Worm (Caenorhabditis elegans): ENCODE data around the gene srw-15.

ce11 chrV:15226206-15226605, 4.1 kb upstream of the srw-15 start:
- TF ChIP-seq cog-1 (tag; optimal IDR thresholded peaks at IDR 0.05) (no peak), ztf-29 (GFP tag; IDR thresholded peaks at IDR 0.05) (no peak), flt-1 (GFP tag; IDR thresholded peaks at IDR 0.05) (no peak), ref-1 (GFP tag; conservative IDR thresholded peaks at IDR 0.05) (no peak), klf-2 (GFP tag; conservative IDR thresholded peaks at IDR 0.05) (no peak), med-1 (GFP tag; optimal IDR thresholded peaks at IDR 0.05; ENCODE audit: insufficient read depth) (no peak), ztf-23 (GFP tag; IDR thresholded peaks at IDR 0.05) (no peak), tab-1 (GFP tag; IDR thresholded peaks at IDR 0.05) (no peak)
